Fruit fly (Drosophila melanogaster) whole organism, embryonic: ENCODE data around the gene Ant2.

Source experiments
- Ada2b ChIP-seq: fragments of 200-800 bp; sonication (Bioruptor generic); IDR thresholded peaks from 2 replicates; pipeline ENCODE4 v1.3.6; 2022; ENCODE audit warnings: missing biosample characterization, missing genetic modification characterization
- Atf-2 ChIP-seq: fragments of 200-800 bp; sonication (Bioruptor generic); optimal IDR thresholded peaks from 2 replicates; lab custom pipeline; 2016; ENCODE audit warnings: missing biosample characterization, missing genetic modification characterization
- CG11504 ChIP-seq: fragments of 200-800 bp; sonication (Bioruptor generic); optimal IDR thresholded peaks from 3 replicates; lab custom pipeline; 2019; ENCODE audit warnings: missing biosample characterization, mild to moderate bottlenecking, missing genetic modification characterization, moderate library complexity
- CG12071 ChIP-seq: fragments of 200-800 bp; sonication (Bioruptor generic); optimal IDR thresholded peaks from 3 replicates; lab custom pipeline; 2018; ENCODE audit warnings: missing biosample characterization, mild to moderate bottlenecking, missing genetic modification characterization
- CG13775 ChIP-seq: fragments of 200-800 bp; sonication (Bioruptor generic); optimal IDR thresholded peaks from 3 replicates; lab custom pipeline; 2017; ENCODE audit warnings: missing biosample characterization, mild to moderate bottlenecking, missing genetic modification characterization
- CG14667 ChIP-seq: fragments of 200-800 bp; sonication (Bioruptor generic); IDR thresholded peaks from 2 replicates; pipeline ENCODE4 v1.3.6; 2022; ENCODE audit warnings: missing biosample characterization, missing genetic modification characterization
- CG14965 ChIP-seq: fragments of 200-800 bp; sonication (Bioruptor generic); optimal IDR thresholded peaks from 2 replicates; lab custom pipeline; 2016; ENCODE audit warnings: missing biosample characterization, missing genetic modification characterization, borderline replicate concordance
- CG17328 ChIP-seq: fragments of 200-800 bp; sonication (Bioruptor generic); IDR thresholded peaks from 2 replicates; pipeline ENCODE4 v1.3.6; 2022; ENCODE audit warnings: missing biosample characterization, missing genetic modification characterization
- CG18619 ChIP-seq: fragments of 200-800 bp; sonication (Bioruptor generic); optimal IDR thresholded peaks from 3 replicates; lab custom pipeline; 2017; ENCODE audit warnings: missing biosample characterization, mild to moderate bottlenecking, missing genetic modification characterization
- CG2712 ChIP-seq: fragments of 200-800 bp; optimal IDR thresholded peaks from 3 replicates; lab custom pipeline; 2019; ENCODE audit warnings: missing biosample characterization, mild to moderate bottlenecking, missing genetic modification characterization, moderate library complexity
- CG2889 ChIP-seq: fragments of 200-800 bp; sonication (Bioruptor generic); IDR thresholded peaks from 3 replicates; pipeline ENCODE4 v1.3.6; 2022; ENCODE audit warnings: missing biosample characterization, missing genetic modification characterization
- CG4328 ChIP-seq: fragments of 200-800 bp; sonication (Bioruptor generic); optimal IDR thresholded peaks from 3 replicates; lab custom pipeline; 2017; ENCODE audit warnings: missing biosample characterization, missing genetic modification reagents, missing genetic modification characterization
- CG43689 ChIP-seq: fragments of 200-800 bp; sonication (Bioruptor generic); IDR thresholded peaks from 2 replicates; pipeline ENCODE4 v1.3.6; 2022; ENCODE audit warnings: missing biosample characterization, missing genetic modification characterization
- CG4730 ChIP-seq: fragments of 200-800 bp; sonication (Bioruptor generic); IDR thresholded peaks from 2 replicates; pipeline ENCODE4 v1.3.6; 2022; ENCODE audit warnings: missing biosample characterization, missing genetic modification characterization
- CG8944 ChIP-seq: fragments of 200-800 bp; sonication (Bioruptor generic); optimal IDR thresholded peaks from 3 replicates; lab custom pipeline; 2016; ENCODE audit warnings: missing biosample characterization, missing genetic modification characterization
- CG9437 ChIP-seq: fragments of 200-800 bp; sonication (Bioruptor generic); optimal IDR thresholded peaks from 2 replicates; lab custom pipeline; 2018; ENCODE audit warnings: missing biosample characterization, mild to moderate bottlenecking, missing genetic modification characterization
- Chrac-16 ChIP-seq: fragments of 200-800 bp; sonication (Bioruptor generic); optimal IDR thresholded peaks from 3 replicates; lab custom pipeline; 2016; ENCODE audit warnings: missing biosample characterization, missing genetic modification characterization
- D ChIP-seq, 2 experiments: fragments of 200-800 bp in 1 of 2; fragments of >200 bp in 1 of 2; sonication (Bioruptor generic) in 1 of 2; optimal IDR thresholded peaks; 2 replicates in 1 of 2; 3 replicates in 1 of 2; lab custom pipeline; 2017; ENCODE audit warnings: mild to moderate bottlenecking in 1 of 2, missing biosample characterization in 1 of 2, missing genetic modification characterization in 1 of 2, missing genetic modification reagents in 1 of 2
- ERR ChIP-seq: fragments of 200-800 bp; sonication (Bioruptor generic); optimal IDR thresholded peaks from 2 replicates; lab custom pipeline; 2016; ENCODE audit warnings: missing biosample characterization, missing genetic modification characterization
- Elba2 ChIP-seq: fragments of 200-800 bp; sonication (Bioruptor generic); optimal IDR thresholded peaks from 3 replicates; lab custom pipeline; 2016; ENCODE audit warnings: missing biosample characterization, missing genetic modification characterization
- H2.0 ChIP-seq: fragments of 200-800 bp; sonication (Bioruptor generic); IDR thresholded peaks from 2 replicates; pipeline ENCODE4 v1.3.6; 2022; ENCODE audit warnings: missing biosample characterization, missing genetic modification characterization
- Hr78 ChIP-seq, 2 experiments: fragments of 200-800 bp in 1 of 2; fragments of >200 bp in 1 of 2; sonication (Bioruptor generic) in 1 of 2; optimal IDR thresholded peaks; 2 replicates each; lab custom pipeline; 2017 to 2019; ENCODE audit warnings: missing biosample characterization in 2 of 2, missing genetic modification characterization in 2 of 2, mild to moderate bottlenecking in 1 of 2, moderate library complexity in 1 of 2
- MBD-R2 ChIP-seq: fragments of 200-800 bp; sonication (Bioruptor generic); IDR thresholded peaks from 2 replicates; pipeline ENCODE4 v1.3.6; 2022; ENCODE audit warnings: missing biosample characterization, missing genetic modification characterization
- NK7.1 ChIP-seq: fragments of 200-800 bp; sonication (Bioruptor generic); optimal IDR thresholded peaks from 3 replicates; lab custom pipeline; 2016; ENCODE audit warnings: missing biosample characterization, missing genetic modification characterization
- ase ChIP-seq: fragments of 200-800 bp; sonication (Bioruptor generic); IDR thresholded peaks from 3 replicates; pipeline ENCODE4 v1.3.6; 2022; ENCODE audit warnings: missing biosample characterization, missing genetic modification characterization
- az2 ChIP-seq: fragments of 200-800 bp; sonication (Bioruptor generic); optimal IDR thresholded peaks from 3 replicates; lab custom pipeline; 2016; ENCODE audit warnings: missing biosample characterization, missing genetic modification characterization
- bbx ChIP-seq: fragments of 200-800 bp; sonication (Bioruptor generic); IDR thresholded peaks from 2 replicates; pipeline ENCODE4 v1.3.6; 2022; ENCODE audit warnings: missing biosample characterization, missing genetic modification characterization; ENCODE audit not compliant: partially characterized antibody
- chm ChIP-seq: fragments of 200-800 bp; sonication (Bioruptor generic); IDR thresholded peaks from 2 replicates; pipeline ENCODE4 v1.3.6; 2022; ENCODE audit warnings: missing biosample characterization, missing genetic modification characterization
- corto ChIP-seq: fragments of 200-800 bp; sonication (Bioruptor generic); optimal IDR thresholded peaks from 2 replicates; lab custom pipeline; 2016; ENCODE audit warnings: missing biosample characterization, mild to moderate bottlenecking, missing genetic modification characterization, moderate library complexity
- crc ChIP-seq: fragments of 200-800 bp; sonication (Bioruptor generic); optimal IDR thresholded peaks from 2 replicates; lab custom pipeline; 2016; ENCODE audit warnings: missing biosample characterization, missing genetic modification characterization
- crol ChIP-seq: fragments of 200-800 bp; sonication (Bioruptor generic); IDR thresholded peaks from 2 replicates; pipeline ENCODE4 v1.3.6; 2022; ENCODE audit warnings: missing biosample characterization, missing genetic modification characterization
- cwo ChIP-seq: fragments of 200-800 bp; sonication (Bioruptor generic); optimal IDR thresholded peaks from 3 replicates; lab custom pipeline; 2017; ENCODE audit warnings: missing biosample characterization, missing genetic modification characterization, mild to moderate bottlenecking, moderate library complexity, missing genetic modification reagents
- dati ChIP-seq: fragments of 200-800 bp; sonication (Bioruptor generic); IDR thresholded peaks from 2 replicates; pipeline ENCODE4 v1.3.6; 2022; ENCODE audit warnings: missing biosample characterization, missing genetic modification characterization
- dmrt99B ChIP-seq: fragments of 200-800 bp; sonication (Bioruptor generic); optimal IDR thresholded peaks from 2 replicates; lab custom pipeline; 2018; ENCODE audit warnings: missing biosample characterization, mild to moderate bottlenecking, missing genetic modification characterization, moderate library complexity
- fd64A ChIP-seq: fragments of 200-800 bp; sonication (Bioruptor generic); optimal IDR thresholded peaks from 3 replicates; lab custom pipeline; 2018; ENCODE audit warnings: missing biosample characterization, mild to moderate bottlenecking, missing genetic modification characterization
- grau ChIP-seq: fragments of 200-800 bp; optimal IDR thresholded peaks from 3 replicates; lab custom pipeline; 2019; ENCODE audit warnings: missing biosample characterization, mild to moderate bottlenecking, missing genetic modification characterization, moderate library complexity
- her ChIP-seq: fragments of 200-800 bp; sonication (Bioruptor generic); optimal IDR thresholded peaks from 2 replicates; lab custom pipeline; 2016; ENCODE audit warnings: missing biosample characterization, missing genetic modification characterization
- inv ChIP-seq: fragments of 200-800 bp; sonication (Bioruptor generic); IDR thresholded peaks from 2 replicates; pipeline ENCODE4 v1.3.6; 2022; ENCODE audit warnings: missing biosample characterization, missing genetic modification characterization; ENCODE audit not compliant: partially characterized antibody
- kah ChIP-seq: fragments of 200-800 bp; sonication (Bioruptor generic); optimal IDR thresholded peaks from 2 replicates; lab custom pipeline; 2018; ENCODE audit warnings: missing biosample characterization, mild to moderate bottlenecking, missing genetic modification characterization
- nerfin-2 ChIP-seq: fragments of 200-800 bp; sonication (Bioruptor generic); IDR thresholded peaks from 2 replicates; pipeline ENCODE4 v1.3.6; 2022; ENCODE audit warnings: missing biosample characterization, missing genetic modification characterization; ENCODE audit not compliant: partially characterized antibody
- nom ChIP-seq: fragments of 200-800 bp; sonication (Bioruptor generic); optimal IDR thresholded peaks from 2 replicates; lab custom pipeline; 2017; ENCODE audit warnings: missing biosample characterization, missing genetic modification characterization, mild to moderate bottlenecking, moderate library complexity, missing genetic modification reagents
- onecut ChIP-seq: fragments of 200-800 bp; sonication (Bioruptor generic); IDR thresholded peaks from 2 replicates; pipeline ENCODE4 v1.3.6; 2022; ENCODE audit warnings: missing biosample characterization, missing genetic modification characterization
- ro ChIP-seq: fragments of 200-800 bp; sonication (Bioruptor generic); IDR thresholded peaks from 2 replicates; pipeline ENCODE4 v1.3.6; 2022; ENCODE audit warnings: missing biosample characterization, missing genetic modification characterization
- seq ChIP-seq: fragments of 200-800 bp; sonication (Bioruptor generic); IDR thresholded peaks from 2 replicates; pipeline ENCODE4 v1.3.6; 2022; ENCODE audit warnings: missing biosample characterization, missing genetic modification characterization
- slou ChIP-seq: fragments of 200-800 bp; sonication (Bioruptor generic); optimal IDR thresholded peaks from 3 replicates; lab custom pipeline; 2016; ENCODE audit warnings: missing biosample characterization, missing genetic modification characterization
- stc ChIP-seq: fragments of 200-800 bp; sonication (Bioruptor generic); IDR thresholded peaks from 2 replicates; pipeline ENCODE4 v1.3.6; 2022; ENCODE audit warnings: missing biosample characterization, missing genetic modification characterization
- usp ChIP-seq: fragments of >200 bp; optimal IDR thresholded peaks from 2 replicates; lab custom pipeline; 2017; ENCODE audit warnings: missing biosample characterization, missing genetic modification characterization
- wdn ChIP-seq: fragments of 200-800 bp; sonication (Bioruptor generic); IDR thresholded peaks from 2 replicates; pipeline ENCODE4 v1.3.6; 2022; ENCODE audit warnings: missing biosample characterization, missing genetic modification characterization
- zfh2 ChIP-seq: fragments of 200-800 bp; sonication (Bioruptor generic); optimal IDR thresholded peaks from 2 replicates; lab custom pipeline; 2016; ENCODE audit warnings: missing biosample characterization, missing genetic modification characterization

The Ant2 gene

DNA sequence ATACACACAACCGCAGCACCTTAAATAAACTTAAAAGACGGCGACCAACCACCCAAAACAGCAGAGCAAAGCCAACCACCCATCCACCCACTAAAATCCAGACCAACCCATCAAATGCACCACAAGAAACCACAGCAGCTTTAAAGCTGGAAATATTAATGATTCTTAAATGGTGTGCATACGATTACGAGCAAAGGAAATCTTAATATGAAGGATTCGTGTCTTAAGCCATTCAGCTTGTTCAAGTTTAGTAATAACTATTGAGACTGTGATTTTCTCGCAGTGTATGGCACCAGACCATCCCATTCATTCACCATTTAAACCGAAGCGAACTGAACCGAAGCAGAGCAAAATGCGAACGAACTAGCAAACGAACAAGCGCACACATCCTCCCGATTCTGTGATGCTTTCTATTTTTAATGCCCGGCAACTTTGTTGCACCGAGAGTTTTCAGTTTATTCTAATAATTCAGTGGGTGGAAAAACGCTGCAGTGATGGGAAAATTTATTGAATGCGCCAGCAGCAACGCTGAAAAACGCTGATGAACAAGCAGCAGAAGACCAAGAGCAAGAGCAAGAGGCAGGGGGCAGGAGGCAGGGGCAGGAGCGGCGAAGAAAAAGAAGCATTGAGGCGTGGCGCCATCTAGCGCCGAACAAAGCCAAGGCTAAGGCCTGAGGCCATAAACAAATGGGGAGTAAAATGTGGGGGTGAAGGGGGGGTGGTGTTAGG is 49.1 kb downstream of the Ant2 start (continued):
- peak; percentile 86 for TF ChIP-seq H2.0 (GFP tag; lab: Robert Waterston, UW)
- TF ChIP-seq CG2889 (GFP tag; lab: Robert Waterston, UW): peak; percentile 75
- TF ChIP-seq ase (GFP tag; lab: Robert Waterston, UW): peak; percentile 84
- no peak for TF ChIP-seq nom (GFP tag; lab: Kevin White, UChicago)
- TF ChIP-seq MBD-R2 (GFP tag; lab: Robert Waterston, UW): peak; percentile 49; the same call in 1 of the 2 replicates
- TF ChIP-seq onecut (GFP tag; lab: Robert Waterston, UW): peak; percentile 77
- TF ChIP-seq usp (GFP tag; lab: Kevin White, UChicago): no peak
- no peak; the same call in 1 of the 2 replicates for TF ChIP-seq crol
- no peak for TF ChIP-seq bbx (GFP tag; lab: Robert Waterston, UW)
- peak; percentile 55 for TF ChIP-seq CG8944
- TF ChIP-seq Ada2b (GFP tag; lab: Robert Waterston, UW): peak; percentile 85
- TF ChIP-seq CG14965: no peak
- TF ChIP-seq Hr78 (GFP tag; optimal IDR thresholded peaks at IDR 0.05; lab: Kevin White, UChicago): peak in 1 of 2 experiments; percentile 68
- TF ChIP-seq nerfin-2 (GFP tag; lab: Robert Waterston, UW): no peak
- peak; percentile 79 for TF ChIP-seq fd64A (GFP tag; lab: Kevin White, UChicago)
- no peak for TF ChIP-seq Elba2 (GFP tag; lab: Kevin White, UChicago)
- no peak for TF ChIP-seq corto (GFP tag; lab: Kevin White, UChicago)
- peak; percentile 60 for TF ChIP-seq Chrac-16 (GFP tag; lab: Kevin White, UChicago)
- peak; percentile 88 for TF ChIP-seq CG17328
- peak; percentile 87 for TF ChIP-seq grau (tag; lab: Kevin White, UChicago)
- peak; percentile 67 for TF ChIP-seq zfh2 (GFP tag; lab: Kevin White, UChicago)
- TF ChIP-seq chm: peak; percentile 89
- peak; percentile 83 for TF ChIP-seq CG14667 (GFP tag; lab: Robert Waterston, UW)
- TF ChIP-seq NK7.1: peak; percentile 84
- peak; percentile 88 for TF ChIP-seq CG11504 (tag; lab: Kevin White, UChicago)
- TF ChIP-seq CG4328 (GFP tag; lab: Kevin White, UChicago): peak; percentile 39
- peak; percentile 58 for TF ChIP-seq CG13775 (GFP tag; lab: Kevin White, UChicago)
- TF ChIP-seq ro: peak; percentile 55
- peak; percentile 83 for TF ChIP-seq cwo (GFP tag; lab: Kevin White, UChicago)
- peak; percentile 80 for TF ChIP-seq seq (GFP tag; lab: Robert Waterston, UW)
- peak; percentile 68 for TF ChIP-seq az2 (GFP tag; lab: Kevin White, UChicago)
- peak; percentile 76 for TF ChIP-seq wdn (GFP tag; lab: Robert Waterston, UW)
- peak; percentile 93 for TF ChIP-seq CG12071 (GFP tag; lab: Kevin White, UChicago)
- TF ChIP-seq inv: no peak
- TF ChIP-seq Atf-2: peak; percentile 47
- peak; percentile 70 for TF ChIP-seq kah (GFP tag; lab: Kevin White, UChicago)
- TF ChIP-seq D (optimal IDR thresholded peaks at IDR 0.05; lab: Kevin White, UChicago): no peak
- peak; percentile 88 for TF ChIP-seq D (GFP tag; optimal IDR thresholded peaks at IDR 0.05; lab: Kevin White, UChicago)
- peak; percentile 36; the same call in 1 of the 2 replicates for TF ChIP-seq CG43689
- TF ChIP-seq stc (GFP tag; lab: Robert Waterston, UW): peak; percentile 86
- TF ChIP-seq ERR (GFP tag; lab: Kevin White, UChicago): peak; percentile 53
- peak; percentile 81 for TF ChIP-seq CG4730 (GFP tag; lab: Robert Waterston, UW)
- peak; percentile 62 for TF ChIP-seq her
- peak; percentile 35 for TF ChIP-seq crc (GFP tag; lab: Kevin White, UChicago)
- TF ChIP-seq CG2712 (tag; lab: Kevin White, UChicago): peak; percentile 92
- TF ChIP-seq CG18619 (GFP tag; lab: Kevin White, UChicago): peak; percentile 80
- TF ChIP-seq CG9437 (GFP tag; lab: Kevin White, UChicago): peak; percentile 70
- TF ChIP-seq dati (GFP tag; lab: Robert Waterston, UW): peak; percentile 86
- TF ChIP-seq slou (GFP tag; lab: Kevin White, UChicago): peak; percentile 61
- peak; percentile 95 for TF ChIP-seq dmrt99B (tag; lab: Kevin White, UChicago)
